Worm (Caenorhabditis elegans) whole organism, early embryonic: ENCODE results near the gene clec-238.

Experiments used
- B0310.2 ChIP-seq: sonication (generic microtip); optimal IDR thresholded peaks from 2 replicates; lab custom pipeline; 2016; ENCODE audit warnings: mild to moderate bottlenecking, missing genetic modification characterization, missing compliant biosample characterization
- F13C5.2 ChIP-seq: sonication (generic microtip); optimal IDR thresholded peaks from 2 replicates; lab custom pipeline; 2017; ENCODE audit warnings: mild to moderate bottlenecking, missing genetic modification characterization, inconsistent platforms, missing compliant biosample characterization
- aly-1 ChIP-seq: sonication (generic microtip); optimal IDR thresholded peaks from 2 replicates; lab custom pipeline; 2016; ENCODE audit warnings: missing genetic modification characterization, missing compliant biosample characterization
- ama-1 ChIP-seq: fragments of 150-350 bp; optimal IDR thresholded peaks from 2 replicates; lab custom pipeline; 2014
- ceh-13 ChIP-seq: fragments of 200-800 bp; sonication (Bioruptor generic); optimal IDR thresholded peaks from 2 replicates; lab custom pipeline; 2018; ENCODE audit warnings: mild to moderate bottlenecking, missing genetic modification characterization, missing compliant biosample characterization
- ceh-36 ChIP-seq: sonication (generic microtip); optimal IDR thresholded peaks from 2 replicates; lab custom pipeline; 2016; ENCODE audit warnings: missing genetic modification characterization, inconsistent platforms, missing compliant biosample characterization
- ets-7 ChIP-seq: sonication (generic microtip); optimal IDR thresholded peaks from 2 replicates; lab custom pipeline; 2016; ENCODE audit warnings: missing genotype, missing genetic modification characterization, missing compliant biosample characterization
- flt-1 ChIP-seq: fragments of 200-800 bp; sonication (Bioruptor generic); IDR thresholded peaks from 2 replicates; pipeline ENCODE4 v1.3.6; 2022; ENCODE audit warnings: missing genetic modification characterization, missing compliant biosample characterization
- hmbx-1 ChIP-seq: sonication (generic microtip); optimal IDR thresholded peaks from 2 replicates; lab custom pipeline; 2016; ENCODE audit warnings: mild to moderate bottlenecking, missing genetic modification characterization, missing compliant biosample characterization
- hmg-4 ChIP-seq: fragments of 200-800 bp; sonication (Bioruptor generic); optimal IDR thresholded peaks from 2 replicates; lab custom pipeline; 2018; ENCODE audit warnings: mild to moderate bottlenecking, missing genetic modification characterization, missing compliant biosample characterization
- hnd-1 ChIP-seq: sonication (generic microtip); optimal IDR thresholded peaks from 2 replicates; lab custom pipeline; 2016; ENCODE audit warnings: missing genetic modification characterization, missing compliant biosample characterization
- pes-1 ChIP-seq: fragments of 200-800 bp; sonication (Bioruptor generic); IDR thresholded peaks from 2 replicates; pipeline ENCODE4 v1.3.6; 2022; ENCODE audit warnings: missing genetic modification reagents, missing genetic modification characterization, missing compliant biosample characterization
- scrt-1 ChIP-seq: fragments of 200-800 bp; sonication (Bioruptor generic); IDR thresholded peaks from 2 replicates; pipeline ENCODE4 v1.3.6; 2022; ENCODE audit warnings: missing genetic modification characterization, missing compliant biosample characterization
- sea-1 ChIP-seq: fragments of 200-800 bp; sonication (Bioruptor generic); conservative IDR thresholded peaks from 2 replicates; pipeline ENCODE4 v1.3.6; 2022; ENCODE audit warnings: missing genetic modification characterization, missing compliant biosample characterization
- tbx-11 ChIP-seq: fragments of 200-800 bp; sonication (Bioruptor generic); IDR thresholded peaks from 2 replicates; pipeline ENCODE4 v1.3.6; 2022; ENCODE audit warnings: missing genetic modification characterization, missing compliant biosample characterization
- tbx-37 ChIP-seq: fragments of 200-800 bp; sonication (Bioruptor generic); conservative IDR thresholded peaks from 2 replicates; pipeline ENCODE4 v1.3.6; 2022; ENCODE audit warnings: missing genetic modification reagents, missing genetic modification characterization, missing compliant biosample characterization
- tra-4 ChIP-seq: sonication (generic microtip); optimal IDR thresholded peaks from 2 replicates; lab custom pipeline; 2017; ENCODE audit warnings: missing genetic modification characterization, missing compliant biosample characterization

The clec-238 gene

ce11 chrV:17000204-17000603 lies 48.6 kb downstream of the clec-238 start, which contains the start of gene str-217:
Gene str-217 (minus strand): TSS chrV:17000304.
- TF ChIP-seq pes-1 (GFP tag; lab: Robert Waterston, UW) (no peak), tbx-37 (GFP tag; lab: Robert Waterston, UW) (no peak), tbx-11 (GFP tag; lab: Robert Waterston, UW) (no peak), hmg-4 (GFP tag; lab: Kevin White, UChicago) (no peak), ceh-36 (tag; lab: Kevin White, UChicago) (no peak), hnd-1 (tag; lab: Kevin White, UChicago) (no peak), sea-1 (GFP tag; lab: Robert Waterston, UW) (no peak), B0310.2 (no peak), ama-1 (lab: Kevin White, UChicago) (no peak), ceh-13 (GFP tag; lab: Kevin White, UChicago) (no peak), tra-4 (tag; lab: Kevin White, UChicago) (no peak), ets-7 (tag; lab: Kevin White, UChicago) (no peak), aly-1 (tag; lab: Kevin White, UChicago) (no peak), hmbx-1 (tag; lab: Kevin White, UChicago) (no peak), flt-1 (GFP tag; lab: Robert Waterston, UW) (no peak), F13C5.2 (tag; lab: Kevin White, UChicago) (no peak)

ce11 chrV:17000635-17001034 lies 49.0 kb downstream of the clec-238 start:
- TF ChIP-seq F13C5.2 (tag; lab: Kevin White, UChicago) (no peak), ceh-13 (GFP tag; lab: Kevin White, UChicago) (no peak), tra-4 (tag; lab: Kevin White, UChicago) (no peak), hnd-1 (tag; lab: Kevin White, UChicago) (no peak), ama-1 (lab: Kevin White, UChicago) (no peak), pes-1 (GFP tag; lab: Robert Waterston, UW) (no peak), scrt-1 (GFP tag; lab: Robert Waterston, UW) (no peak)

- TF ChIP-seq B0310.2 (no peak), tra-4 (tag; lab: Kevin White, UChicago) (no peak), hmg-4 (GFP tag; lab: Kevin White, UChicago) (no peak), tbx-37 (GFP tag; lab: Robert Waterston, UW) (no peak), tbx-11 (GFP tag; lab: Robert Waterston, UW) (no peak), ceh-36 (tag; lab: Kevin White, UChicago) (no peak), hnd-1 (tag; lab: Kevin White, UChicago) (no peak), F13C5.2 (tag; lab: Kevin White, UChicago) (no peak), sea-1 (GFP tag; lab: Robert Waterston, UW) (no peak)
Measured at ce11 chrV:17001167-17001566, 49.6 kb downstream of the clec-238 start, which contains the start of gene sri-9. Gene sri-9 (plus strand): TSS chrV:17001467.
